Fruit fly (Drosophila melanogaster): ENCODE results near the gene crp.

Gene crp

dm6 chr2L:16325515-16326257 lies 38.2 kb upstream of the crp start, which contains the start of gene cact (continued):
- TF ChIP-seq D (optimal IDR thresholded peaks at IDR 0.05) (no peak), D (GFP tag; optimal IDR thresholded peaks at IDR 0.05) (peak; percentile 81), CkIIα-i1 (GFP tag; IDR thresholded peaks at IDR 0.05) (peak; percentile 38; the same call in 1 of the 2 replicates), dati (GFP tag; IDR thresholded peaks at IDR 0.05) (no peak; the same call in 1 of the 2 replicates), CG7786 (GFP tag; optimal IDR thresholded peaks at IDR 0.05) (peak; percentile 95), Atf3 (GFP tag; optimal IDR thresholded peaks at IDR 0.05) (peak; percentile 91), nom (GFP tag; optimal IDR thresholded peaks at IDR 0.05) (peak; percentile 73), Hand (GFP tag; optimal IDR thresholded peaks at IDR 0.05) (peak; percentile 64), CG12391 (tag; optimal IDR thresholded peaks at IDR 0.05) (peak; percentile 97), CG6175 (GFP tag; IDR thresholded peaks at IDR 0.05) (peak; percentile 78; the same call in 1 of the 3 replicates), CG4617 (GFP tag; optimal IDR thresholded peaks at IDR 0.05; ENCODE audit: borderline replicate concordance) (peak; percentile 41), Hmr (GFP tag; optimal IDR thresholded peaks at IDR 0.05) (peak; percentile 93), fd96Cb (tag; optimal IDR thresholded peaks at IDR 0.05) (peak; percentile 88), Sox100B (GFP tag; optimal IDR thresholded peaks at IDR 0.05) (peak; percentile 77), abd-A (tag; optimal IDR thresholded peaks at IDR 0.05) (peak; percentile 94), CG17568 (GFP tag; optimal IDR thresholded peaks at IDR 0.05) (peak; percentile 86), toy (GFP tag; IDR thresholded peaks at IDR 0.05) (no peak), gce (GFP tag; IDR thresholded peaks at IDR 0.05) (no peak), Ssrp (tag; optimal IDR thresholded peaks at IDR 0.05) (peak; percentile 91), CG2202 (tag; optimal IDR thresholded peaks at IDR 0.05) (peak; percentile 76), hb (GFP tag; IDR thresholded peaks at IDR 0.05; ENCODE audit: partially characterized antibody) (no peak), Scr (GFP tag; IDR thresholded peaks at IDR 0.05; ENCODE audit: partially characterized antibody) (peak; percentile 69), CG10366 (GFP tag; IDR thresholded peaks at IDR 0.05) (peak; percentile 89), slou (GFP tag; optimal IDR thresholded peaks at IDR 0.05) (peak; percentile 82), Blimp-1 (GFP tag; optimal IDR thresholded peaks at IDR 0.05) (peak; percentile 89), tup (GFP tag; optimal IDR thresholded peaks at IDR 0.05) (peak; percentile 89), CG3065 (GFP tag; optimal IDR thresholded peaks at IDR 0.05) (peak; percentile 83), CG11456 (GFP tag; IDR thresholded peaks at IDR 0.05) (peak; percentile 91), sens-2 (GFP tag; IDR thresholded peaks at IDR 0.05) (peak; percentile 69; the same call in 1 of the 2 replicates), CG6654 (GFP tag; optimal IDR thresholded peaks at IDR 0.05) (peak; percentile 78), CG3163 (GFP tag; optimal IDR thresholded peaks at IDR 0.05) (peak; percentile 80), CG17912 (GFP tag; optimal IDR thresholded peaks at IDR 0.05) (peak; percentile 66), sqz (GFP tag; optimal IDR thresholded peaks at IDR 0.05) (peak; percentile 59), sug (tag; optimal IDR thresholded peaks at IDR 0.05) (peak; percentile 88), CG2116 (GFP tag; optimal IDR thresholded peaks at IDR 0.05) (peak; percentile 84), Rfx (GFP tag; IDR thresholded peaks at IDR 0.05) (peak; percentile 93), ems (GFP tag; optimal IDR thresholded peaks at IDR 0.05) (peak; percentile 90), CG2875 (GFP tag; optimal IDR thresholded peaks at IDR 0.05) (peak; percentile 76), cato (GFP tag; optimal IDR thresholded peaks at IDR 0.05; ENCODE audit: borderline replicate concordance) (peak; percentile 86), ftz-f1 (GFP tag; optimal IDR thresholded peaks at IDR 0.05) (peak; percentile 27), fd102C (GFP tag; optimal IDR thresholded peaks at IDR 0.05) (peak; percentile 49), CG7556 (GFP tag; optimal IDR thresholded peaks at IDR 0.05) (peak; percentile 91), Rx (GFP tag; IDR thresholded peaks at IDR 0.05) (peak; percentile 85), Fer3 (tag; optimal IDR thresholded peaks at IDR 0.05) (peak; percentile 93), CG33557 (GFP tag; optimal IDR thresholded peaks at IDR 0.05) (peak; percentile 79), PHDP (tag; optimal IDR thresholded peaks at IDR 0.05) (peak; percentile 95), Dad (GFP tag; optimal IDR thresholded peaks at IDR 0.05) (peak; percentile 91), CG11695 (GFP tag; IDR thresholded peaks at IDR 0.05) (peak; percentile 89), ind (GFP tag; optimal IDR thresholded peaks at IDR 0.05) (peak; percentile 94)

Data from whole organism, embryonic.